Fruit fly (Drosophila melanogaster): ENCODE results near the gene Arv1.
A peak's percentile ranks its signal among the peaks of the same experiment; 100 is the strongest.

The Arv1 gene

DNA sequence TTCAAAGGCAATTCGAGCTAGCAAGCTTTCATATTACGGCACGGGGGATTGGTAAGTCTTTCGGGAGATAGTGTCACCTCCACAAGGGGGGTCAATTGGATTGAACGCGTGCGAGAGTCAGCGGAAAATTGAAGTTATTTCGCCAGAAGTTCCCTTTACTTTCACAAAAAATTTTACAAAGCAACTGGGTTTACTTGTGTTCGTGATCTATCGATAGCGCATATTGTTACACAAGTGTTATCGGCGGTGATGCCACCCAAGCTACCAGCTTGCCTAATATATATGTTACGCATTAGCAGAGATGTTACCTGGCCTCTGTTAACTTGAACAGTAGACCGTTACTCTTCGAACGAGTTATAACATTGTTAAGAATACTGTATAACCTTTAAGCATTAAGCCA, 25.6 kb upstream of the Arv1 start, which contains the start of gene Wnk:
TSS of gene Wnk (minus strand) at position 177 of the 400 bp plus-strand sequence.
- no peak for TF ChIP-seq Eip93F (GFP tag; optimal IDR thresholded peaks at IDR 0.05)
- TF ChIP-seq topi (GFP tag; optimal IDR thresholded peaks at IDR 0.05), result no peak
- TF ChIP-seq CG3919 (GFP tag; optimal IDR thresholded peaks at IDR 0.05), result no peak
- no peak for TF ChIP-seq Sox15 (GFP tag; optimal IDR thresholded peaks at IDR 0.05)
- TF ChIP-seq Blimp-1 (GFP tag; optimal IDR thresholded peaks at IDR 0.05), result no peak
- no peak for TF ChIP-seq CG9139 (GFP tag; optimal IDR thresholded peaks at IDR 0.05)
- TF ChIP-seq Met (GFP tag; optimal IDR thresholded peaks at IDR 0.05), result no peak
- no peak for TF ChIP-seq Sox14 (GFP tag; optimal IDR thresholded peaks at IDR 0.05)
- no peak for TF ChIP-seq CG11294 (GFP tag; IDR thresholded peaks at IDR 0.05)
- TF ChIP-seq CG6808 (GFP tag; optimal IDR thresholded peaks at IDR 0.05), result no peak
- no peak for TF ChIP-seq svp (GFP tag)
- TF ChIP-seq CG34406 (GFP tag; optimal IDR thresholded peaks at IDR 0.05), result no peak
- no peak for TF ChIP-seq CG4318 (GFP tag; optimal IDR thresholded peaks at IDR 0.05)
- TF ChIP-seq dac (GFP tag; optimal IDR thresholded peaks at IDR 0.05), result no peak
- no peak for TF ChIP-seq CG32006 (GFP tag; optimal IDR thresholded peaks at IDR 0.05)
- TF ChIP-seq Ets96B (tag; optimal IDR thresholded peaks at IDR 0.05), result no peak
- no peak for TF ChIP-seq Gug (GFP tag; IDR thresholded peaks at IDR 0.05)
- TF ChIP-seq Hr4 (GFP tag; optimal IDR thresholded peaks at IDR 0.05), result no peak

DNA sequence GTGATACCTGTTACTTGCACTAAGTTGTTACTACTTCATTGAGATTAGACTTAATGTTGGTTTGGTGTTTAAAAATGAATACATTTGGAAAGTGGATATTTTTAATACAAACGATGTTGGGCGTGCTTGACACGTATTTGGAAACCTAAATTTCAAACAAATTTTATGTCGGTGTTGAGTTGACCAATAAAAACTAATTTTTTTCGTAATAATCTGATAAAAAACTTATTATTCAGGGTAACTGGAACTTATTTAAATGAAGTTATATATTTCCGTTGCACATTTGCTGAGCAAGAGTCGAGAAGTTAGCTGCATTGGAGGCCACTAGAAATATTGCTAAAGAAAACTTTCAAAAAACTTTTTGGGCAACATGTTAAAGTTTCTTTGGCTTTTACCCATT, 12.9 kb upstream of the Arv1 start, which contains the start of gene CG33290:
TSS of gene CG33290 (plus strand) at position 301 of the 400 bp plus-strand sequence.
- no peak for TF ChIP-seq CG11762 (GFP tag; optimal IDR thresholded peaks at IDR 0.05; ENCODE audit: insufficient read depth)
- no peak for TF ChIP-seq CG34406 (GFP tag; optimal IDR thresholded peaks at IDR 0.05)
- no peak for TF ChIP-seq Hr38 (GFP tag; optimal IDR thresholded peaks at IDR 0.05)
- no peak for TF ChIP-seq CG9139 (GFP tag; optimal IDR thresholded peaks at IDR 0.05)
- TF ChIP-seq CG8119 (GFP tag; IDR thresholded peaks at IDR 0.05), result no peak

DNA sequence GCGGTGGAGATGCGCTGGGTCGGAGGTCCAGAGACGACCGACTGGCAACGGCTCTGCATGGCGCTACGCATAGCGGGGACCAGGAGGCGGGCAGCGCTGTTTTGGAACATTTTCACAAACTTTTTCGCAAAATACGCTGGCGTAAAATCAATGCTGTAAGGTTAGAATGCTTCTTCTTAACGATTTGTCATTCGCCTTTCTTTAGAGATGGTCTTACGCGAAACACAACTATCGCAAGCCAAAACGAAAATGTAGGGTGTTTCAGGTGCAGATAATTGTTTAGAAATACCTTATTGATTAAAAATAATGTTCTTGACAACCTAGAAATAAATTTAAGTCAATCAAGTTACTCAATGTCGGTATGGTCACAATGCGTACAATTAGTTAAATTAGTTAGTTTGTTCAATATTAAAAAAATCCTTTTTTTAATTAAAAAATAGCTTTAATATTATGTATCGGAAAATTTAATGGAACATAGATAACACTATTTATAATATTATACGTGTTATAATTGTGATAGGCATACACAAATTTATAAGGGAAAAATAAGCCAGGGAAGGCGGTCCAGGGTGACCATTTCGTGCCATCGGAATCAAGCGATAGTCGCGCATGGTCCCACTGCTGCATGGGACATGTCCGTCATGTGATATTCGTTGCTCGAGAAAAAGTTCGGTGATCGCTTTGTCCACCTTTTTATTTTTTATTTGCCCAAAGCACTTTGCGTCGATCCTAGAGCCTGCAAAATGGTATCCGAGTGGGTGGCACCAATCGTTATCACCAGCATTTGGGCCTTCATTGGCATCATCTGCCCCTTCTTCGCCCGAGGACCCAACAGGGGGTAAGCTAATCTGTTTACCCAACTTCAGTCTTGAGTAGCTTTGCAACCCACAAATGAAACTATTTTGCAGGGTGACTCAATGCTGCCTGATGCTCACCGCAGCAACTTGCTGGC, 10.4 kb upstream of the Arv1 start, which contains the start of the genes COX8 and VhaM9.7-b:
TSS of gene COX8 (minus strand) at position 203 of the 952 bp plus-strand sequence.
TSS of gene VhaM9.7-b (plus strand) at position 618 of the 952 bp plus-strand sequence.
- TF ChIP-seq CG6854 (GFP tag; optimal IDR thresholded peaks at IDR 0.05) (no peak), fkh (GFP tag; optimal IDR thresholded peaks at IDR 0.05) (no peak), Eip93F (GFP tag; optimal IDR thresholded peaks at IDR 0.05) (no peak), CG31627 (GFP tag; optimal IDR thresholded peaks at IDR 0.05) (peak; percentile 67), Ets96B (tag; optimal IDR thresholded peaks at IDR 0.05) (no peak), CG6808 (GFP tag; optimal IDR thresholded peaks at IDR 0.05) (no peak), acj6 (GFP tag; optimal IDR thresholded peaks at IDR 0.05) (no peak), Sox14 (GFP tag; optimal IDR thresholded peaks at IDR 0.05) (peak; percentile 25), CG3032 (tag; optimal IDR thresholded peaks at IDR 0.05) (peak; percentile 30), topi (GFP tag; optimal IDR thresholded peaks at IDR 0.05) (no peak), vri (GFP tag; optimal IDR thresholded peaks at IDR 0.05) (peak; percentile 66), lz (GFP tag; optimal IDR thresholded peaks at IDR 0.05) (peak; percentile 63), fd85E (GFP tag; optimal IDR thresholded peaks at IDR 0.05) (no peak), CG8119 (GFP tag; IDR thresholded peaks at IDR 0.05) (no peak), Sox15 (GFP tag; optimal IDR thresholded peaks at IDR 0.05) (peak; percentile 54), CG11902 (GFP tag; optimal IDR thresholded peaks at IDR 0.05) (peak; percentile 55), Hr4 (GFP tag; optimal IDR thresholded peaks at IDR 0.05) (peak; percentile 61), cyc (GFP tag; optimal IDR thresholded peaks at IDR 0.05) (peak; percentile 60), Ets21C (GFP tag; optimal IDR thresholded peaks at IDR 0.05) (peak; percentile 39), esn (GFP tag; optimal IDR thresholded peaks at IDR 0.05) (peak; percentile 67), Eip78C (GFP tag) (peak; percentile 80)

DNA sequence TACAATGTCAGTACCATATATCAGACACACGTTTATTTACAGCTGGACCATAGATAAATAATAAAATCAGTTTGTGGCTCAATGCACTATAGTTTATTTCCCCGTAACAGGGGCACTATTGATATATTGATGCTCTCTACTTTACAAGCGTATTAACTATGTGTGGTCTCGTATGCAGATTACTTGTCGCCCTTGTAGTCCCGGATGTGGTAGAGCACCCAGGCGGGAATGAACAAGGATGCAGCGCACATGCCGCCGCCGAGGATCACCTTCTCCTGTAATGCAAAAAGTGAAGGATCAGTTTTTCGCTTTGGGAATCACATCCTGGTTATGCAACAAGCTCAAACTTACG, 9.7 kb upstream of the Arv1 start:
- TF ChIP-seq CG34406 (GFP tag; optimal IDR thresholded peaks at IDR 0.05) (no peak), CG6792 (GFP tag; optimal IDR thresholded peaks at IDR 0.05) (no peak), CG11762 (GFP tag; optimal IDR thresholded peaks at IDR 0.05; ENCODE audit: insufficient read depth) (no peak)

Measured in whole organism, prepupa.